Worm (Caenorhabditis elegans) whole organism, L1 larva: ENCODE results near the gene fbxb-98.

Experiments
- C04F5.9 ChIP-seq: sonication (generic microtip); optimal IDR thresholded peaks from 2 replicates; lab custom pipeline; 2016; ENCODE audit warnings: missing genetic modification characterization, missing compliant biosample characterization
- C16A3.4 ChIP-seq: fragments of 150-350 bp; optimal IDR thresholded peaks from 2 replicates; lab custom pipeline; 2014; ENCODE audit warnings: missing biosample characterization, missing genetic modification characterization
- F16B12.6 ChIP-seq: fragments of 150-350 bp; optimal IDR thresholded peaks from 2 replicates; lab custom pipeline; 2014; ENCODE audit warnings: missing biosample characterization, missing genetic modification characterization
- aha-1 ChIP-seq: fragments of 150-350 bp; optimal IDR thresholded peaks from 2 replicates; lab custom pipeline; 2014; ENCODE audit warnings: missing biosample characterization, missing genetic modification characterization
- aly-2 ChIP-seq: fragments of 150-350 bp; optimal IDR thresholded peaks from 2 replicates; lab custom pipeline; 2014; ENCODE audit warnings: missing biosample characterization, missing genetic modification characterization
- ama-1 ChIP-seq: fragments of 150-350 bp; optimal IDR thresholded peaks from 2 replicates; lab custom pipeline; 2014
- ceh-90 ChIP-seq: sonication (generic microtip); optimal IDR thresholded peaks from 2 replicates; lab custom pipeline; 2016; ENCODE audit warnings: missing genetic modification characterization, missing compliant biosample characterization
- ces-1 ChIP-seq: fragments of 150-350 bp; optimal IDR thresholded peaks from 2 replicates; lab custom pipeline; 2014; ENCODE audit warnings: missing biosample characterization, missing genetic modification reagents, missing genetic modification characterization
- efl-3 ChIP-seq: fragments of 200-800 bp; sonication (Bioruptor generic); optimal IDR thresholded peaks from 2 replicates; lab custom pipeline; 2018; ENCODE audit warnings: mild to moderate bottlenecking, missing genetic modification characterization, missing compliant biosample characterization
- elt-2 ChIP-seq: sonication (generic microtip); optimal IDR thresholded peaks from 2 replicates; lab custom pipeline; 2016; ENCODE audit warnings: missing genetic modification characterization, mild to moderate bottlenecking, inconsistent platforms, missing compliant biosample characterization, missing genetic modification reagents
- elt-3 ChIP-seq, 6 experiments: fragments of 150-350 bp in 1 of 6; sonication (generic microtip); optimal IDR thresholded peaks; 2 replicates each; lab custom pipeline; 2017 to 2018; ENCODE audit warnings: missing biosample characterization in 6 of 6, missing genetic modification characterization in 6 of 6, inconsistent platforms in 1 of 6
- ets-5 ChIP-seq: fragments of 200-800 bp; sonication (Bioruptor generic); IDR thresholded peaks from 2 replicates; pipeline ENCODE4 v1.3.6; 2022; ENCODE audit warnings: missing genetic modification characterization, missing compliant biosample characterization
- fkh-10 ChIP-seq: sonication (generic microtip); optimal IDR thresholded peaks from 2 replicates; lab custom pipeline; 2017; ENCODE audit warnings: missing biosample characterization, missing genetic modification reagents, missing genetic modification characterization
- fkh-4 ChIP-seq: sonication (generic microtip); optimal IDR thresholded peaks from 2 replicates; lab custom pipeline; 2016; ENCODE audit warnings: missing compliant biosample characterization, missing genetic modification characterization, borderline replicate concordance
- fkh-8 ChIP-seq: sonication (generic microtip); optimal IDR thresholded peaks from 2 replicates; lab custom pipeline; 2016; ENCODE audit warnings: mild to moderate bottlenecking, missing genetic modification characterization, missing compliant biosample characterization
- fos-1 ChIP-seq: fragments of 150-350 bp; optimal IDR thresholded peaks from 2 replicates; lab custom pipeline; 2014; ENCODE audit warnings: missing biosample characterization, missing genetic modification characterization
- grh-1 ChIP-seq: fragments of 200-800 bp; sonication (Bioruptor generic); IDR thresholded peaks from 2 replicates; pipeline ENCODE4 v1.3.6; 2022; ENCODE audit warnings: missing genetic modification reagents, missing genetic modification characterization, missing compliant biosample characterization
- hlh-17 ChIP-seq: fragments of 200-800 bp; sonication (Bioruptor generic); optimal IDR thresholded peaks from 2 replicates; lab custom pipeline; 2018; ENCODE audit warnings: missing genetic modification characterization, mild to moderate bottlenecking, missing compliant biosample characterization, moderate library complexity, borderline replicate concordance
- hpl-2 ChIP-seq: fragments of 150-350 bp; optimal IDR thresholded peaks from 2 replicates; lab custom pipeline; 2014; ENCODE audit warnings: missing biosample characterization, missing genetic modification reagents, missing genetic modification characterization
- irx-1 ChIP-seq: sonication (generic microtip); optimal IDR thresholded peaks from 2 replicates; lab custom pipeline; 2016; ENCODE audit warnings: missing genetic modification characterization, missing compliant biosample characterization
- lin-13 ChIP-seq: fragments of 150-350 bp; optimal IDR thresholded peaks from 2 replicates; lab custom pipeline; 2014; ENCODE audit warnings: missing biosample characterization, missing genetic modification reagents, missing genetic modification characterization
- lin-14 ChIP-seq: fragments of 200-800 bp; sonication (Bioruptor generic); optimal IDR thresholded peaks from 2 replicates; lab custom pipeline; 2018; ENCODE audit warnings: mild to moderate bottlenecking, missing genetic modification characterization, moderate library complexity, missing compliant biosample characterization
- lin-15B ChIP-seq: fragments of 150-350 bp; sonication (generic microtip); optimal IDR thresholded peaks from 3 replicates; lab custom pipeline; 2014; ENCODE audit warnings: missing biosample characterization, missing genetic modification characterization
- lin-35 ChIP-seq, 2 experiments: fragments of 150-350 bp; optimal IDR thresholded peaks; 2 replicates each; lab custom pipeline; 2014; ENCODE audit warnings: missing biosample characterization in 2 of 2, missing genetic modification characterization in 2 of 2, missing genetic modification reagents in 2 of 2
- lir-3 ChIP-seq: sonication (generic microtip); optimal IDR thresholded peaks from 2 replicates; lab custom pipeline; 2016; ENCODE audit warnings: mild to moderate bottlenecking, missing genetic modification characterization, moderate library complexity, missing compliant biosample characterization; ENCODE audit not compliant: poor library complexity
- nhr-12 ChIP-seq: sonication (generic microtip); optimal IDR thresholded peaks from 2 replicates; lab custom pipeline; 2017; ENCODE audit warnings: missing biosample characterization, missing genetic modification characterization
- nhr-237 ChIP-seq: fragments of 150-350 bp; optimal IDR thresholded peaks from 2 replicates; lab custom pipeline; 2014; ENCODE audit warnings: missing biosample characterization, missing genetic modification characterization
- nhr-76 ChIP-seq: sonication (generic microtip); optimal IDR thresholded peaks from 2 replicates; lab custom pipeline; 2017; ENCODE audit warnings: missing biosample characterization, missing genetic modification characterization
- nhr-84 ChIP-seq: sonication (generic microtip); optimal IDR thresholded peaks from 2 replicates; lab custom pipeline; 2017; ENCODE audit warnings: missing biosample characterization, missing genetic modification characterization
- nhr-85 ChIP-seq: sonication (generic microtip); peaks from one replicate; lab custom pipeline; 2016; ENCODE audit warnings: missing genetic modification characterization, inconsistent platforms, missing compliant biosample characterization
- nhr-90 ChIP-seq: sonication (generic microtip); optimal IDR thresholded peaks from 2 replicates; lab custom pipeline; 2016; ENCODE audit warnings: mild to moderate bottlenecking, missing genetic modification characterization, missing compliant biosample characterization; ENCODE audit not compliant: poor library complexity
- pag-3 ChIP-seq: sonication (generic microtip); optimal IDR thresholded peaks from 2 replicates; lab custom pipeline; 2017; ENCODE audit warnings: missing genetic modification characterization, mild to moderate bottlenecking, missing compliant biosample characterization, antibody characterized with exemption, borderline replicate concordance; ENCODE audit not compliant: insufficient read depth
- pax-3 ChIP-seq: fragments of 200-800 bp; sonication (Bioruptor generic); optimal IDR thresholded peaks from 2 replicates; lab custom pipeline; 2018; ENCODE audit warnings: mild to moderate bottlenecking, missing genetic modification characterization, moderate library complexity, missing compliant biosample characterization
- pqm-1 ChIP-seq: sonication (generic microtip); optimal IDR thresholded peaks from 3 replicates; lab custom pipeline; 2017; ENCODE audit warnings: missing biosample characterization, missing genetic modification characterization
- skn-1 ChIP-seq: fragments of 150-350 bp; optimal IDR thresholded peaks from 2 replicates; lab custom pipeline; 2014; ENCODE audit warnings: missing biosample characterization, missing genetic modification characterization
- snpc-4 ChIP-seq: fragments of 150-350 bp; optimal IDR thresholded peaks from 2 replicates; lab custom pipeline; 2014; ENCODE audit warnings: missing biosample characterization, missing genetic modification characterization
- snu-23 ChIP-seq: sonication (generic microtip); optimal IDR thresholded peaks from 2 replicates; lab custom pipeline; 2016; ENCODE audit warnings: missing genetic modification characterization, missing compliant biosample characterization
- sptf-1 ChIP-seq: fragments of 150-350 bp; optimal IDR thresholded peaks from 2 replicates; lab custom pipeline; 2014; ENCODE audit warnings: missing biosample characterization, missing genetic modification characterization
- sup-37 ChIP-seq: fragments of 200-800 bp; sonication (Bioruptor generic); optimal IDR thresholded peaks from 2 replicates; lab custom pipeline; 2018; ENCODE audit warnings: mild to moderate bottlenecking, missing genetic modification characterization, missing compliant biosample characterization
- swsn-7 ChIP-seq: sonication (generic microtip); optimal IDR thresholded peaks from 2 replicates; lab custom pipeline; 2016; ENCODE audit warnings: missing genetic modification characterization, missing compliant biosample characterization
- tbx-2 ChIP-seq: sonication (generic microtip); optimal IDR thresholded peaks from 2 replicates; lab custom pipeline; 2016; ENCODE audit warnings: missing genetic modification characterization, missing compliant biosample characterization
- tlp-1 ChIP-seq: fragments of 150-350 bp; optimal IDR thresholded peaks from 2 replicates; lab custom pipeline; 2014; ENCODE audit warnings: missing biosample characterization, missing genetic modification characterization
- zag-1 ChIP-seq: fragments of 150-350 bp; optimal IDR thresholded peaks from 2 replicates; lab custom pipeline; 2014; ENCODE audit warnings: missing biosample characterization, missing genetic modification characterization
- zip-4 ChIP-seq: fragments of 200-800 bp; sonication (Bioruptor generic); optimal IDR thresholded peaks from 2 replicates; lab custom pipeline; 2018; ENCODE audit warnings: mild to moderate bottlenecking, missing genetic modification characterization, moderate library complexity, missing compliant biosample characterization
- ztf-11 ChIP-seq, 2 experiments: sonication (generic microtip); optimal IDR thresholded peaks; 2 replicates each; lab custom pipeline; 2016 to 2017; ENCODE audit warnings: missing genetic modification characterization in 2 of 2, missing biosample characterization in 1 of 2, missing compliant biosample characterization in 1 of 2
- ztf-4 ChIP-seq: fragments of 150-350 bp; optimal IDR thresholded peaks from 2 replicates; lab custom pipeline; 2014; ENCODE audit warnings: missing biosample characterization, missing genetic modification characterization

The fbxb-98 gene

ce11 chrII:1851716-1852115 is 10.7 kb upstream of the fbxb-98 start (continued):
- no peak for TF ChIP-seq lin-15B (tag; lab: Kevin White, UChicago)
- TF ChIP-seq lin-14, result peak; percentile 68
- TF ChIP-seq ztf-11 (tag; optimal IDR thresholded peaks at IDR 0.05; lab: Kevin White, UChicago), result no peak
- no peak for TF ChIP-seq fkh-10 (GFP tag; lab: Kevin White, UChicago)
- no peak for TF ChIP-seq ama-1 (lab: Kevin White, UChicago)
- TF ChIP-seq ets-5 (GFP tag; lab: Robert Waterston, UW), result no peak
- TF ChIP-seq C04F5.9, result no peak
- TF ChIP-seq zag-1, result no peak
- TF ChIP-seq tbx-2 (tag; lab: Kevin White, UChicago), result no peak
- no peak for TF ChIP-seq grh-1 (GFP tag; lab: Robert Waterston, UW)
- no peak for TF ChIP-seq ces-1 (GFP tag; lab: Kevin White, UChicago)
- TF ChIP-seq pax-3 (tag; lab: Kevin White, UChicago), result peak; percentile 30
- no peak for TF ChIP-seq nhr-76 (tag; lab: Kevin White, UChicago)
- TF ChIP-seq lin-35 (GFP tag; optimal IDR thresholded peaks at IDR 0.05; lab: Kevin White, UChicago), result peak in 1 of 2 experiments; percentile 40
- no peak for TF ChIP-seq fkh-4 (tag; lab: Kevin White, UChicago)
- TF ChIP-seq elt-3 (tag; optimal IDR thresholded peaks at IDR 0.05; lab: Kevin White, UChicago), result peak in 2 of 6 experiments; percentile 68 to 69
- no peak for TF ChIP-seq nhr-12
- TF ChIP-seq swsn-7 (tag; lab: Kevin White, UChicago), result no peak
- no peak for TF ChIP-seq aly-2
- TF ChIP-seq nhr-84 (tag; lab: Kevin White, UChicago), result no peak
- TF ChIP-seq snu-23 (GFP tag; lab: Kevin White, UChicago), result no peak
- TF ChIP-seq snpc-4, result no peak
- TF ChIP-seq pag-3, result no peak
- no peak for TF ChIP-seq sup-37
- TF ChIP-seq C16A3.4 (tag; lab: Kevin White, UChicago), result no peak
- no peak for TF ChIP-seq fkh-8
- peak; percentile 48 for TF ChIP-seq nhr-90 (tag; lab: Kevin White, UChicago)
- TF ChIP-seq hlh-17 (GFP tag; lab: Kevin White, UChicago), result no peak
- TF ChIP-seq lir-3 (tag; lab: Kevin White, UChicago), result no peak
- no peak for TF ChIP-seq ztf-4 (tag; lab: Kevin White, UChicago)
- TF ChIP-seq pqm-1 (tag; lab: Kevin White, UChicago), result peak; percentile 92
- no peak for TF ChIP-seq fos-1
- TF ChIP-seq aha-1 (tag; lab: Kevin White, UChicago), result no peak
- no peak for TF ChIP-seq lin-13 (GFP tag; lab: Kevin White, UChicago)
- TF ChIP-seq zip-4, result no peak
- TF ChIP-seq tlp-1, result peak; percentile 84
- TF ChIP-seq F16B12.6, result no peak
- no peak for TF ChIP-seq efl-3
- TF ChIP-seq ceh-90, result no peak
- no peak for TF ChIP-seq nhr-237 (tag; lab: Kevin White, UChicago)
- TF ChIP-seq skn-1 (tag; lab: Kevin White, UChicago), result no peak
- peak; percentile 100 for TF ChIP-seq elt-2 (tag; lab: Kevin White, UChicago)
- no peak for TF ChIP-seq hpl-2
- TF ChIP-seq nhr-85 (tag; lab: Kevin White, UChicago), result no peak
- TF ChIP-seq irx-1 (tag; lab: Kevin White, UChicago), result no peak
- no peak for TF ChIP-seq sptf-1 (tag; lab: Kevin White, UChicago)
